Fruit fly (Drosophila melanogaster) whole organism, embryonic: ENCODE results near the gene CG34357.

Experiments used
- Adf1 ChIP-seq: fragments of 200-800 bp; sonication (Bioruptor generic); IDR thresholded peaks from 2 replicates; pipeline ENCODE4 v1.3.6; 2022; ENCODE audit warnings: missing biosample characterization, missing genetic modification characterization
- Atf3 ChIP-seq: fragments of 200-800 bp; sonication (Bioruptor generic); optimal IDR thresholded peaks from 3 replicates; lab custom pipeline; 2016; ENCODE audit warnings: missing biosample characterization, missing genetic modification characterization
- BEAF-32 ChIP-seq: fragments of 200-800 bp; sonication (Bioruptor generic); optimal IDR thresholded peaks from 3 replicates; lab custom pipeline; 2017; ENCODE audit warnings: missing biosample characterization, missing genetic modification characterization, mild to moderate bottlenecking, moderate library complexity, missing genetic modification reagents
- CG10366 ChIP-seq: fragments of 200-800 bp; sonication (Bioruptor generic); IDR thresholded peaks from 2 replicates; pipeline ENCODE4 v1.3.6; 2022; ENCODE audit warnings: missing biosample characterization, missing genetic modification characterization
- CG13123 ChIP-seq: fragments of 200-800 bp; sonication (Bioruptor generic); optimal IDR thresholded peaks from 2 replicates; lab custom pipeline; 2016; ENCODE audit warnings: missing biosample characterization, missing genetic modification characterization
- CG17359 ChIP-seq: fragments of 200-800 bp; sonication (Bioruptor generic); optimal IDR thresholded peaks from 3 replicates; lab custom pipeline; 2018; ENCODE audit warnings: missing biosample characterization, mild to moderate bottlenecking, missing genetic modification characterization, moderate library complexity
- CG31365 ChIP-seq: fragments of 200-800 bp; sonication (Bioruptor generic); optimal IDR thresholded peaks from 2 replicates; lab custom pipeline; 2018; ENCODE audit warnings: missing biosample characterization, mild to moderate bottlenecking, missing genetic modification characterization
- CG34224 ChIP-seq: fragments of 200-800 bp; sonication (Bioruptor generic); IDR thresholded peaks from 3 replicates; pipeline ENCODE4 v1.3.6; 2022; ENCODE audit warnings: missing biosample characterization, missing genetic modification characterization; ENCODE audit not compliant: partially characterized antibody
- CG42726 ChIP-seq: fragments of 200-800 bp; sonication (Bioruptor generic); IDR thresholded peaks from 2 replicates; pipeline ENCODE4 v1.3.6; 2022; ENCODE audit warnings: missing biosample characterization, missing genetic modification characterization; ENCODE audit not compliant: partially characterized antibody
- CG4820 ChIP-seq: fragments of 200-800 bp; sonication (Bioruptor generic); optimal IDR thresholded peaks from 3 replicates; lab custom pipeline; 2016; ENCODE audit warnings: missing biosample characterization, missing genetic modification characterization
- CG4854 ChIP-seq: fragments of 200-800 bp; sonication (Bioruptor generic); optimal IDR thresholded peaks from 2 replicates; lab custom pipeline; 2016; ENCODE audit warnings: missing biosample characterization, missing genetic modification characterization, inconsistent platforms
- CG5953 ChIP-seq: fragments of 200-800 bp; sonication (Bioruptor generic); IDR thresholded peaks from 2 replicates; pipeline ENCODE4 v1.3.6; 2022; ENCODE audit warnings: missing biosample characterization, missing genetic modification characterization
- CG6765 ChIP-seq: fragments of 200-800 bp; sonication (Bioruptor generic); optimal IDR thresholded peaks from 3 replicates; lab custom pipeline; 2017; ENCODE audit warnings: missing biosample characterization, mild to moderate bottlenecking, missing genetic modification characterization
- CG6791 ChIP-seq: fragments of 200-800 bp; sonication (Bioruptor generic); IDR thresholded peaks from 3 replicates; pipeline ENCODE4 v1.3.6; 2022; ENCODE audit warnings: missing biosample characterization, missing genetic modification characterization; ENCODE audit not compliant: partially characterized antibody
- Doc2 ChIP-seq: fragments of 200-800 bp; sonication (Bioruptor generic); IDR thresholded peaks from 2 replicates; pipeline ENCODE4 v1.3.6; 2022; ENCODE audit warnings: missing biosample characterization, missing genetic modification characterization
- E2f2 ChIP-seq: fragments of 200-800 bp; sonication (Bioruptor generic); IDR thresholded peaks from 2 replicates; pipeline ENCODE4 v1.3.6; 2022; ENCODE audit warnings: missing biosample characterization, missing genetic modification characterization
- Fer2 ChIP-seq: fragments of 200-800 bp; sonication (Bioruptor generic); optimal IDR thresholded peaks from 2 replicates; lab custom pipeline; 2018; ENCODE audit warnings: missing biosample characterization, mild to moderate bottlenecking, missing genetic modification characterization, moderate library complexity
- Hand ChIP-seq: fragments of 200-800 bp; sonication (Bioruptor generic); optimal IDR thresholded peaks from 2 replicates; lab custom pipeline; 2017; ENCODE audit warnings: mild to moderate bottlenecking, missing biosample characterization, missing genetic modification reagents, missing genetic modification characterization
- HmgD ChIP-seq: fragments of 200-800 bp; sonication (Bioruptor generic); optimal IDR thresholded peaks from 3 replicates; lab custom pipeline; 2016; ENCODE audit warnings: missing biosample characterization, missing genetic modification characterization
- HmgZ ChIP-seq: fragments of 200-800 bp; sonication (Bioruptor generic); optimal IDR thresholded peaks from 2 replicates; lab custom pipeline; 2018; ENCODE audit warnings: missing biosample characterization, mild to moderate bottlenecking, missing genetic modification characterization
- Med ChIP-seq: fragments of 200-800 bp; sonication (Bioruptor generic); peaks from one replicate; lab custom pipeline; 2016; ENCODE audit warnings: missing biosample characterization, missing genetic modification characterization, mild to moderate bottlenecking, inconsistent platforms, moderate library complexity
- Optix ChIP-seq: fragments of 200-800 bp; sonication (Bioruptor generic); IDR thresholded peaks from 3 replicates; pipeline ENCODE4 v1.3.6; 2022; ENCODE audit warnings: missing biosample characterization, missing genetic modification characterization
- Pdp1 ChIP-seq, 2 experiments: fragments of 200-800 bp; sonication (Bioruptor generic); optimal IDR thresholded peaks; 3 replicates each; lab custom pipeline; 2016; ENCODE audit warnings: missing biosample characterization in 2 of 2, missing genetic modification characterization in 2 of 2, mild to moderate bottlenecking in 1 of 2, moderate library complexity in 1 of 2
- Scr ChIP-seq: fragments of 200-800 bp; sonication (Bioruptor generic); IDR thresholded peaks from 2 replicates; pipeline ENCODE4 v1.3.6; 2022; ENCODE audit warnings: missing biosample characterization, missing genetic modification characterization; ENCODE audit not compliant: partially characterized antibody
- Sry-δ ChIP-seq: fragments of 200-800 bp; sonication (Bioruptor generic); optimal IDR thresholded peaks from 2 replicates; lab custom pipeline; 2016; ENCODE audit warnings: missing biosample characterization, missing genetic modification characterization
- ato ChIP-seq: fragments of 200-800 bp; sonication (Bioruptor generic); IDR thresholded peaks from 2 replicates; pipeline ENCODE4 v1.3.6; 2022; ENCODE audit warnings: missing biosample characterization, missing genetic modification characterization; ENCODE audit not compliant: partially characterized antibody
- chinmo ChIP-seq: fragments of 200-800 bp; sonication (Bioruptor generic); IDR thresholded peaks from 4 replicates; pipeline ENCODE4 v1.3.6; 2022; ENCODE audit warnings: missing biosample characterization, missing genetic modification characterization; ENCODE audit not compliant: partially characterized antibody
- corto ChIP-seq: fragments of 200-800 bp; sonication (Bioruptor generic); optimal IDR thresholded peaks from 2 replicates; lab custom pipeline; 2016; ENCODE audit warnings: missing biosample characterization, mild to moderate bottlenecking, missing genetic modification characterization, moderate library complexity
- croc ChIP-seq: fragments of 200-800 bp; sonication (Bioruptor generic); conservative IDR thresholded peaks from 3 replicates; pipeline ENCODE4 v1.3.6; 2022; ENCODE audit warnings: missing biosample characterization, missing genetic modification characterization
- gce ChIP-seq: fragments of 200-800 bp; sonication (Bioruptor generic); IDR thresholded peaks from 3 replicates; pipeline ENCODE4 v1.3.6; 2022; ENCODE audit warnings: missing biosample characterization, missing genetic modification characterization
- gsb-n ChIP-seq: fragments of 200-800 bp; sonication (Bioruptor generic); optimal IDR thresholded peaks from 3 replicates; lab custom pipeline; 2018; ENCODE audit warnings: missing biosample characterization, mild to moderate bottlenecking, missing genetic modification characterization
- hb ChIP-seq: fragments of 200-800 bp; sonication (Bioruptor generic); IDR thresholded peaks from 3 replicates; pipeline ENCODE4 v1.3.6; 2022; ENCODE audit warnings: missing biosample characterization, missing genetic modification characterization; ENCODE audit not compliant: partially characterized antibody
- jigr1 ChIP-seq: fragments of 200-800 bp; sonication (Bioruptor generic); IDR thresholded peaks from 3 replicates; pipeline ENCODE4 v1.3.6; 2022; ENCODE audit warnings: missing biosample characterization, missing genetic modification characterization
- ken ChIP-seq: fragments of 200-800 bp; sonication (Bioruptor generic); IDR thresholded peaks from 3 replicates; pipeline ENCODE4 v1.3.6; 2022; ENCODE audit warnings: missing biosample characterization, missing genetic modification characterization
- knrl ChIP-seq: fragments of 200-800 bp; sonication (Bioruptor generic); IDR thresholded peaks from 3 replicates; pipeline ENCODE4 v1.3.6; 2022; ENCODE audit warnings: missing biosample characterization, missing genetic modification characterization; ENCODE audit not compliant: partially characterized antibody
- lbe ChIP-seq: fragments of 200-800 bp; sonication (Bioruptor generic); optimal IDR thresholded peaks from 2 replicates; lab custom pipeline; 2016; ENCODE audit warnings: missing biosample characterization, mild to moderate bottlenecking, missing genetic modification characterization
- nerfin-1 ChIP-seq: fragments of 200-800 bp; sonication (Bioruptor generic); optimal IDR thresholded peaks from 3 replicates; lab custom pipeline; 2019; ENCODE audit warnings: missing biosample characterization, mild to moderate bottlenecking, missing genetic modification characterization, moderate library complexity
- oc ChIP-seq: fragments of 200-800 bp; sonication (Bioruptor generic); optimal IDR thresholded peaks from 2 replicates; lab custom pipeline; 2018; ENCODE audit warnings: missing biosample characterization, mild to moderate bottlenecking, missing genetic modification characterization, moderate library complexity
- pzg ChIP-seq: fragments of 200-800 bp; sonication (Bioruptor generic); optimal IDR thresholded peaks from 3 replicates; lab custom pipeline; 2018; ENCODE audit warnings: missing biosample characterization, mild to moderate bottlenecking, missing genetic modification characterization, moderate library complexity
- rib ChIP-seq: fragments of 200-800 bp; sonication (Bioruptor generic); IDR thresholded peaks from 2 replicates; pipeline ENCODE4 v1.3.6; 2022; ENCODE audit warnings: missing biosample characterization, missing genetic modification characterization
- sob ChIP-seq: fragments of 200-800 bp; sonication (Bioruptor generic); IDR thresholded peaks from 2 replicates; pipeline ENCODE4 v1.3.6; 2022; ENCODE audit warnings: missing biosample characterization, missing genetic modification characterization
- sqz ChIP-seq: fragments of 200-800 bp; sonication (Bioruptor generic); optimal IDR thresholded peaks from 3 replicates; lab custom pipeline; 2018; ENCODE audit warnings: missing biosample characterization, mild to moderate bottlenecking, missing genetic modification characterization
- stwl ChIP-seq: fragments of 200-800 bp; sonication (Bioruptor generic); optimal IDR thresholded peaks from 3 replicates; lab custom pipeline; 2018; ENCODE audit warnings: missing biosample characterization, mild to moderate bottlenecking, missing genetic modification characterization, moderate library complexity
- tll ChIP-seq, 2 experiments: fragments of 200-800 bp in 1 of 2; fragments of >200 bp in 1 of 2; sonication (Bioruptor generic) in 1 of 2; optimal IDR thresholded peaks; 2 replicates each; lab custom pipeline; 2017 to 2019; ENCODE audit warnings: missing biosample characterization in 2 of 2, missing genetic modification characterization in 2 of 2, mild to moderate bottlenecking in 1 of 2, moderate library complexity in 1 of 2
- tna ChIP-seq: fragments of 200-800 bp; sonication (Bioruptor generic); IDR thresholded peaks from 2 replicates; pipeline ENCODE4 v1.3.6; 2022; ENCODE audit warnings: missing biosample characterization, missing genetic modification characterization; ENCODE audit not compliant: partially characterized antibody
- vvl ChIP-seq: fragments of 200-800 bp; sonication (Bioruptor generic); IDR thresholded peaks from 2 replicates; pipeline ENCODE4 v1.3.6; 2022; ENCODE audit warnings: missing biosample characterization, missing genetic modification characterization

CG34357 gene

dm6 chr3R:4453213-4453956, 104.5 kb downstream of the CG34357 start (continued):
- TF ChIP-seq ken (GFP tag; lab: Robert Waterston, UW) (peak; percentile 19; the same call in 1 of the 3 replicates), vvl (GFP tag; lab: Robert Waterston, UW) (peak; percentile 51), gce (GFP tag; lab: Robert Waterston, UW) (peak; percentile 43; the same call in 1 of the 3 replicates), CG42726 (GFP tag; lab: Robert Waterston, UW) (peak; percentile 59; the same call in 1 of the 2 replicates), CG31365 (tag; lab: Kevin White, UChicago) (peak; percentile 78), nerfin-1 (tag; lab: Kevin White, UChicago) (no peak), gsb-n (tag; lab: Kevin White, UChicago) (peak; percentile 25), CG10366 (no peak), BEAF-32 (GFP tag; lab: Kevin White, UChicago) (peak; percentile 57), lbe (GFP tag; lab: Kevin White, UChicago) (peak; percentile 47), sqz (GFP tag; lab: Kevin White, UChicago) (peak; percentile 55), rib (GFP tag; lab: Robert Waterston, UW) (peak; percentile 32; the same call in 1 of the 2 replicates), Fer2 (no peak), ato (GFP tag; lab: Robert Waterston, UW) (peak; percentile 55; the same call in 1 of the 2 replicates), CG5953 (GFP tag; lab: Robert Waterston, UW) (0 out of 2 replicates have a peak, but pooled peaks have one; percentile 26), Hand (GFP tag; lab: Kevin White, UChicago) (peak; percentile 61), CG4854 (no peak), jigr1 (no peak), CG34224 (GFP tag; lab: Robert Waterston, UW) (peak; percentile 68), Optix (GFP tag; lab: Robert Waterston, UW) (no peak), CG6791 (GFP tag; lab: Robert Waterston, UW) (peak; percentile 36; the same call in 1 of the 3 replicates), Pdp1 (GFP tag; optimal IDR thresholded peaks at IDR 0.05; lab: Kevin White, UChicago) (peak in 1 of 2 experiments; percentile 100), CG13123 (GFP tag; lab: Kevin White, UChicago) (no peak), Doc2 (GFP tag; lab: Robert Waterston, UW) (no peak), oc (no peak), corto (GFP tag; lab: Kevin White, UChicago) (peak; percentile 80), Sry-δ (peak; percentile 8), tll (GFP tag; optimal IDR thresholded peaks at IDR 0.05; lab: Kevin White, UChicago) (peak in 1 of 2 experiments; percentile 19), tna (GFP tag; lab: Robert Waterston, UW) (peak; percentile 22; the same call in 1 of the 2 replicates), HmgZ (tag; lab: Kevin White, UChicago) (peak; percentile 41), HmgD (GFP tag; lab: Kevin White, UChicago) (peak; percentile 74), hb (GFP tag; lab: Robert Waterston, UW) (0 out of 3 replicates have a peak, but pooled peaks have one; percentile 11), E2f2 (GFP tag; lab: Robert Waterston, UW) (0 out of 2 replicates have a peak, but pooled peaks have one; percentile 25), Atf3 (GFP tag; lab: Kevin White, UChicago) (peak; percentile 49), Scr (0 out of 2 replicates have a peak, but pooled peaks have one; percentile 47), CG6765 (peak; percentile 28), Med (GFP tag; lab: Kevin White, UChicago) (peak; percentile 87), knrl (0 out of 3 replicates have a peak, but pooled peaks have one; percentile 20), Adf1 (GFP tag; lab: Robert Waterston, UW) (peak; percentile 76), chinmo (GFP tag; lab: Robert Waterston, UW) (0 out of 4 replicates have a peak, but pooled peaks have one; percentile 79), stwl (peak; percentile 63), croc (GFP tag; lab: Robert Waterston, UW) (no peak), CG17359 (tag; lab: Kevin White, UChicago) (no peak), pzg (GFP tag; lab: Kevin White, UChicago) (peak; percentile 69), CG4820 (GFP tag; lab: Kevin White, UChicago) (no peak), sob (GFP tag; lab: Robert Waterston, UW) (0 out of 2 replicates have a peak, but pooled peaks have one; percentile 19)
